Fruit fly (Drosophila melanogaster): ENCODE results near the gene CG2887.

DNA sequence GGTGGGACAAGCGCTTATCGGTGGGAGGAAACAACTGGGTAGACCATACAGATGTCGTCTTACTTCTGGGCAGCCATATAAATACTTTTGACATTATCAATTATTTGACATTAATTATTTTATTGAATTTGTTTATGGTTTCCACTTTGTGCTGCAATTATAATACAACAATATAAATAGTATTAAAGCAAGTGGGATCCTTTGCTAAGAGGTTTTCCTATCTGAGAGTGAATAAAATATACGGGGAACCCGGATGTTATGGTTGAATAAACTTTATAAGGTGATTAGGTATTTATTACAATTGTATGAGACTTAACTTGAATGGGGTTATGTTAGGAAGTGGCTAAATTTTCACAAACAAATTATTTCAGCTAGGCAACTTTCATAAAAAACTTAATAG is 8.8 kb upstream of the CG2887 start, which contains the start of gene CG32687:
- TF ChIP-seq fru (optimal IDR thresholded peaks at IDR 0.05) (no peak), bsh (GFP tag; optimal IDR thresholded peaks at IDR 0.05) (no peak), ash1 (GFP tag; optimal IDR thresholded peaks at IDR 0.05) (no peak), CG34422 (GFP tag; IDR thresholded peaks at IDR 0.05) (no peak), CG14667 (GFP tag; IDR thresholded peaks at IDR 0.05) (no peak), Hmr (GFP tag; optimal IDR thresholded peaks at IDR 0.05) (no peak), lilli (GFP tag; optimal IDR thresholded peaks at IDR 0.05) (no peak), zen (tag; optimal IDR thresholded peaks at IDR 0.05) (no peak), CTCF (GFP tag; optimal IDR thresholded peaks at IDR 0.05) (no peak), hkb (optimal IDR thresholded peaks at IDR 0.05) (no peak), hkb (GFP tag; IDR thresholded peaks at IDR 0.05) (no peak), usp (GFP tag; optimal IDR thresholded peaks at IDR 0.05) (no peak), CG34376 (GFP tag; optimal IDR thresholded peaks at IDR 0.05) (no peak)
